Fruit fly (Drosophila melanogaster): ENCODE measurements around the gene RanBP3.

The RanBP3 gene

DNA sequence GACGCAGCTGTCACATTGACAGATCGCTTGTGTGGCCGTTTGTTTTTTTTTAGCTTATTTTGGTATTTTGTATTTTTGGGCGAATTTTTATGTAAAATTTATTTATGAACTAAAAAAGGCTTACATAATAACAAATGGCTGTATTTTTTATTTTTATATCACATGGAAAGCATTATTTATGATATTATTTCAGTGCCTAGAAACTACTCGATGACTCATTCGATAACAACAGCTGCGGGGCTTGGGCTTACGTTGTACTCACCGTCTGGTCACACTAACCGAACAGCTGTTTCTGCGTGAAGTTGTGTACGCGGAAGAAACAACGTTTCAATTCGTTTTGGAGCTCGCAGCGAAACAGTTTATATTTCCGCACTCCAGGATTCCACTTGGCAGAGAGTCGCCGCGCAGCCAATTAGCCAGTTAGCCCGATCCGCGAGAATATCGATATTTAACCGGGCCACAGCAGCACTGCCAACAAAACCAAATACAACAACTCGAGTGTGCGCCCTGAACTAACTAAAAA lies 19.6 kb downstream of the RanBP3 start, which contains the start of the genes Hmgcr and Rpn9 (continued):
- TF ChIP-seq CG6765 (GFP tag; optimal IDR thresholded peaks at IDR 0.05) (peak; percentile 15), Hmr (GFP tag; optimal IDR thresholded peaks at IDR 0.05) (peak; percentile 55), CG10959 (GFP tag; IDR thresholded peaks at IDR 0.05) (no peak), D19B (GFP tag; optimal IDR thresholded peaks at IDR 0.05) (no peak), D19A (tag; optimal IDR thresholded peaks at IDR 0.05) (peak; percentile 14), shn (GFP tag; optimal IDR thresholded peaks at IDR 0.05) (peak; percentile 27), zfh1 (GFP tag; IDR thresholded peaks at IDR 0.05) (no peak), nmo (GFP tag; optimal IDR thresholded peaks at IDR 0.05) (peak; percentile 67), Hsf (GFP tag; optimal IDR thresholded peaks at IDR 0.05) (no peak), Hey (tag; optimal IDR thresholded peaks at IDR 0.05) (no peak), eve (GFP tag; optimal IDR thresholded peaks at IDR 0.05) (peak in 1 of 2 experiments; percentile 11), Awh (GFP tag; IDR thresholded peaks at IDR 0.05) (peak; percentile 34; the same call in 1 of the 2 replicates), grau (tag; optimal IDR thresholded peaks at IDR 0.05) (peak; percentile 26), ab (GFP tag; optimal IDR thresholded peaks at IDR 0.05) (no peak), kay (GFP tag; optimal IDR thresholded peaks at IDR 0.05) (peak; percentile 35), CG1792 (GFP tag; optimal IDR thresholded peaks at IDR 0.05) (no peak), otp (GFP tag; IDR thresholded peaks at IDR 0.05) (no peak), CHES-1-like (GFP tag; optimal IDR thresholded peaks at IDR 0.05) (peak; percentile 53), pzg (GFP tag; optimal IDR thresholded peaks at IDR 0.05) (peak; percentile 90), CG34224 (GFP tag; IDR thresholded peaks at IDR 0.05; ENCODE audit: partially characterized antibody) (peak; percentile 38; the same call in 1 of the 3 replicates), CG30403 (GFP tag; optimal IDR thresholded peaks at IDR 0.05) (peak; percentile 13), btn (GFP tag; optimal IDR thresholded peaks at IDR 0.05) (no peak), ERR (GFP tag; optimal IDR thresholded peaks at IDR 0.05) (peak; percentile 11), CG17186 (GFP tag; optimal IDR thresholded peaks at IDR 0.05) (peak; percentile 62), fd96Cb (tag; optimal IDR thresholded peaks at IDR 0.05) (no peak), Hr51 (GFP tag; optimal IDR thresholded peaks at IDR 0.05) (peak in 1 of 2 experiments; percentile 11), CG18262 (tag; optimal IDR thresholded peaks at IDR 0.05) (peak; percentile 24), CG4424 (GFP tag; optimal IDR thresholded peaks at IDR 0.05) (no peak), CG14710 (tag; optimal IDR thresholded peaks at IDR 0.05) (peak; percentile 77), cwo (GFP tag; optimal IDR thresholded peaks at IDR 0.05) (no peak), wek (GFP tag; optimal IDR thresholded peaks at IDR 0.05) (peak; percentile 30), CG17361 (GFP tag; IDR thresholded peaks at IDR 0.05) (peak; percentile 41; the same call in 1 of the 3 replicates), CG15269 (tag; optimal IDR thresholded peaks at IDR 0.05) (peak; percentile 16), HmgZ (tag; optimal IDR thresholded peaks at IDR 0.05) (peak; percentile 32), emc (GFP tag; optimal IDR thresholded peaks at IDR 0.05) (no peak), CG17328 (GFP tag; IDR thresholded peaks at IDR 0.05) (peak; percentile 38; the same call in 1 of the 2 replicates), pfk (GFP tag; optimal IDR thresholded peaks at IDR 0.05) (peak; percentile 8), CG10654 (GFP tag; optimal IDR thresholded peaks at IDR 0.05) (no peak), CG11560 (tag; IDR thresholded peaks at IDR 0.05) (peak; percentile 99), phol (tag; optimal IDR thresholded peaks at IDR 0.05) (peak; percentile 65), CG9876 (GFP tag; optimal IDR thresholded peaks at IDR 0.05) (no peak), Meics (GFP tag; optimal IDR thresholded peaks at IDR 0.05) (no peak), CG12659 (GFP tag; optimal IDR thresholded peaks at IDR 0.05) (peak; percentile 83), MTF-1 (GFP tag; optimal IDR thresholded peaks at IDR 0.05; ENCODE audit: borderline replicate concordance) (no peak), ftz-f1 (GFP tag; optimal IDR thresholded peaks at IDR 0.05) (no peak), sob (GFP tag; IDR thresholded peaks at IDR 0.05) (no peak), CG10431 (GFP tag; optimal IDR thresholded peaks at IDR 0.05) (peak; percentile 54), CG4617 (GFP tag; optimal IDR thresholded peaks at IDR 0.05; ENCODE audit: borderline replicate concordance) (peak; percentile 41), CG2116 (GFP tag; optimal IDR thresholded peaks at IDR 0.05) (peak; percentile 72), CG12391 (tag; optimal IDR thresholded peaks at IDR 0.05) (peak; percentile 63)
